Worm (Caenorhabditis elegans) whole organism, L2 larva: ENCODE data around the gene R166.2.

ENCODE experiments used
- ceh-82 ChIP-seq: fragments of 150-350 bp; optimal IDR thresholded peaks from 2 replicates; lab custom pipeline; 2014; ENCODE audit warnings: missing biosample characterization, missing genetic modification characterization
- lin-13 ChIP-seq: fragments of 150-350 bp; optimal IDR thresholded peaks from 2 replicates; lab custom pipeline; 2014; ENCODE audit warnings: missing biosample characterization, missing genetic modification reagents, missing genetic modification characterization
- nhr-10 ChIP-seq: sonication (generic microtip); optimal IDR thresholded peaks from 2 replicates; lab custom pipeline; 2017; ENCODE audit warnings: missing biosample characterization, missing genetic modification characterization
- nhr-12 ChIP-seq: fragments of 150-350 bp; optimal IDR thresholded peaks from 2 replicates; lab custom pipeline; 2014; ENCODE audit warnings: missing biosample characterization, missing genetic modification characterization

- TF ChIP-seq nhr-10 (tag; lab: Kevin White, UChicago) (no peak), ceh-82 (tag; lab: Kevin White, UChicago) (no peak), nhr-12 (tag; lab: Kevin White, UChicago) (no peak), lin-13 (no peak)
These were observed 41.5 kb upstream of the R166.2 start, which contains the start of gene rpb-6 for ce11 chrII:10578843-10579430.
